Fruit fly (Drosophila melanogaster): Measurements from ENCODE around the gene Ugt37A1.

Ugt37A1 gene

DNA sequence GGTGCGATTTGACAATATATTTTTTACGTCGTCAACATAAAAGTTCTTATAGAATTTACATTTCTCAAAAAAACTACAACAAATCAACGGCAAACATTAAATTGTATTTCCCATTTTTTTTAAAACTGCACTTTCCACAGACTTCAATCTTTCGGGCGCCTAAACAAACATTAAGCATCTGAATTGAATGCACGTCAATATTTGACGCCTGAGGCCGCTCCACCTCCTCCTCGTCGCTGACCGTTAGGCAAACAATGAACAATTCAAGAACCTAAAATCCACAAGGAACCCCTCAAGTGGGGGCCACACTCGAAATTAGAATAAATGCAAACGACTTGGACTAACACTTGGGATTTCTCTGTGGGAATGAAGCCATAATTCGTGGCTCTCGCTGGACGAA, 46.5 kb downstream of the Ugt37A1 start (continued):
- no peak for TF ChIP-seq H2.0 (GFP tag; IDR thresholded peaks at IDR 0.05)
- TF ChIP-seq stc (GFP tag; IDR thresholded peaks at IDR 0.05): no peak
- no peak for TF ChIP-seq CG13775 (GFP tag; optimal IDR thresholded peaks at IDR 0.05)
- no peak for TF ChIP-seq HLH54F (GFP tag; optimal IDR thresholded peaks at IDR 0.05)
- no peak for TF ChIP-seq CG6683 (GFP tag; optimal IDR thresholded peaks at IDR 0.05)
- TF ChIP-seq Asciz (GFP tag; optimal IDR thresholded peaks at IDR 0.05): peak; percentile 26
- no peak for TF ChIP-seq toy (GFP tag; IDR thresholded peaks at IDR 0.05)
- TF ChIP-seq gem (tag; optimal IDR thresholded peaks at IDR 0.05): peak; percentile 40
- no peak for TF ChIP-seq Spps (tag; optimal IDR thresholded peaks at IDR 0.05)
- no peak for TF ChIP-seq Gsc (GFP tag; IDR thresholded peaks at IDR 0.05)
- no peak for TF ChIP-seq kay (GFP tag; optimal IDR thresholded peaks at IDR 0.05)
- TF ChIP-seq sim (GFP tag; IDR thresholded peaks at IDR 0.05): no peak
- no peak for TF ChIP-seq NK7.1 (GFP tag; optimal IDR thresholded peaks at IDR 0.05)
- TF ChIP-seq insv (GFP tag; optimal IDR thresholded peaks at IDR 0.05): no peak
- TF ChIP-seq crol (GFP tag; IDR thresholded peaks at IDR 0.05): no peak; the same call in 1 of the 2 replicates
- no peak for TF ChIP-seq CG13123 (GFP tag; optimal IDR thresholded peaks at IDR 0.05)
- peak; percentile 35; the same call in 1 of the 2 replicates for TF ChIP-seq chm (GFP tag; IDR thresholded peaks at IDR 0.05)
- no peak for TF ChIP-seq so (GFP tag; IDR thresholded peaks at IDR 0.05)
- no peak for TF ChIP-seq nerfin-1 (tag; optimal IDR thresholded peaks at IDR 0.05)
- no peak for TF ChIP-seq dpn (GFP tag; optimal IDR thresholded peaks at IDR 0.05)
- no peak for TF ChIP-seq gce (GFP tag; IDR thresholded peaks at IDR 0.05)
- no peak for TF ChIP-seq crc (GFP tag; optimal IDR thresholded peaks at IDR 0.05)
- TF ChIP-seq ken (GFP tag; IDR thresholded peaks at IDR 0.05): 0 out of 3 replicates have a peak, but pooled peaks have one; percentile 14
- TF ChIP-seq dan (GFP tag; IDR thresholded peaks at IDR 0.05): no peak
- TF ChIP-seq CG17802 (tag; optimal IDR thresholded peaks at IDR 0.05): peak; percentile 17
- no peak for TF ChIP-seq sna (GFP tag; IDR thresholded peaks at IDR 0.05; ENCODE audit: partially characterized antibody)
- TF ChIP-seq D19A (tag; optimal IDR thresholded peaks at IDR 0.05): no peak
- no peak for TF ChIP-seq jumu (GFP tag; optimal IDR thresholded peaks at IDR 0.05)
- peak; percentile 65 for TF ChIP-seq MTF-1 (GFP tag; optimal IDR thresholded peaks at IDR 0.05; ENCODE audit: borderline replicate concordance)
- no peak for TF ChIP-seq p53 (GFP tag; optimal IDR thresholded peaks at IDR 0.05)
- no peak for TF ChIP-seq lbe (GFP tag; optimal IDR thresholded peaks at IDR 0.05)
- TF ChIP-seq rib (GFP tag; IDR thresholded peaks at IDR 0.05): no peak
- TF ChIP-seq Adf1 (GFP tag; IDR thresholded peaks at IDR 0.05): no peak
- no peak for TF ChIP-seq Poxn (GFP tag; IDR thresholded peaks at IDR 0.05)
- TF ChIP-seq CG11398 (GFP tag; optimal IDR thresholded peaks at IDR 0.05): peak; percentile 14
- no peak for TF ChIP-seq CG8765 (GFP tag; IDR thresholded peaks at IDR 0.05)
- no peak for TF ChIP-seq pnt (GFP tag; optimal IDR thresholded peaks at IDR 0.05)
- no peak for TF ChIP-seq eyg (GFP tag; optimal IDR thresholded peaks at IDR 0.05)
- TF ChIP-seq hkb (optimal IDR thresholded peaks at IDR 0.05): no peak
- no peak for TF ChIP-seq hkb (GFP tag; IDR thresholded peaks at IDR 0.05)
- no peak for TF ChIP-seq CG11504 (tag; optimal IDR thresholded peaks at IDR 0.05)
- peak; percentile 34 for TF ChIP-seq CG1529 (GFP tag; optimal IDR thresholded peaks at IDR 0.05)
- TF ChIP-seq CG9797 (GFP tag; optimal IDR thresholded peaks at IDR 0.05): no peak
- peak; percentile 18 for TF ChIP-seq Blimp-1 (GFP tag; optimal IDR thresholded peaks at IDR 0.05)
- no peak for TF ChIP-seq vnd (GFP tag; IDR thresholded peaks at IDR 0.05; ENCODE audit: partially characterized antibody)
- no peak for TF ChIP-seq tll (GFP tag; optimal IDR thresholded peaks at IDR 0.05)
- no peak for TF ChIP-seq CG14014 (GFP tag; IDR thresholded peaks at IDR 0.05)
- TF ChIP-seq CG1603 (tag; optimal IDR thresholded peaks at IDR 0.05): peak; percentile 57
- TF ChIP-seq Atf-2 (GFP tag; optimal IDR thresholded peaks at IDR 0.05): no peak
- no peak for TF ChIP-seq tap (tag; optimal IDR thresholded peaks at IDR 0.05)
- peak; percentile 26 for TF ChIP-seq unpg (GFP tag; optimal IDR thresholded peaks at IDR 0.05)
- no peak for TF ChIP-seq Dref (GFP tag; IDR thresholded peaks at IDR 0.05)

Measured in whole organism, embryonic.